Fruit fly (Drosophila melanogaster) Kc167 (cell line): ENCODE results near the gene Rab18.

ENCODE experiments used
- Myc ChIP-seq: fragments of >200 bp; optimal IDR thresholded peaks from 2 replicates; lab custom pipeline; 2017; ENCODE audit warnings: missing external identifiers
- Sin3A ChIP-seq: fragments of >200 bp; optimal IDR thresholded peaks from 2 replicates; lab custom pipeline; 2018; ENCODE audit warnings: missing external identifiers
- h ChIP-seq: fragments of >200 bp; optimal IDR thresholded peaks from 3 replicates; lab custom pipeline; 2018; ENCODE audit warnings: missing external identifiers
- insv ChIP-seq: fragments of >200 bp; optimal IDR thresholded peaks from 3 replicates; lab custom pipeline; 2018; ENCODE audit warnings: missing external identifiers
- psq ChIP-seq: fragments of >200 bp; optimal IDR thresholded peaks from 2 replicates; lab custom pipeline; 2017; ENCODE audit warnings: missing external identifiers
- ttk ChIP-seq: sonication (Bioruptor generic); optimal IDR thresholded peaks from 2 replicates; lab custom pipeline; 2017; ENCODE audit warnings: missing external identifiers

- TF ChIP-seq h (no peak), psq (lab: Kevin White, UChicago) (no peak), insv (no peak), ttk (lab: Kevin White, UChicago) (no peak), Myc (lab: Kevin White, UChicago) (no peak), Sin3A (no peak)
Measured at dm6 chrX:5718476-5719012, 46.9 kb upstream of the Rab18 start.
